Fruit fly (Drosophila melanogaster): ENCODE data around the gene lark.

lark gene

DNA sequence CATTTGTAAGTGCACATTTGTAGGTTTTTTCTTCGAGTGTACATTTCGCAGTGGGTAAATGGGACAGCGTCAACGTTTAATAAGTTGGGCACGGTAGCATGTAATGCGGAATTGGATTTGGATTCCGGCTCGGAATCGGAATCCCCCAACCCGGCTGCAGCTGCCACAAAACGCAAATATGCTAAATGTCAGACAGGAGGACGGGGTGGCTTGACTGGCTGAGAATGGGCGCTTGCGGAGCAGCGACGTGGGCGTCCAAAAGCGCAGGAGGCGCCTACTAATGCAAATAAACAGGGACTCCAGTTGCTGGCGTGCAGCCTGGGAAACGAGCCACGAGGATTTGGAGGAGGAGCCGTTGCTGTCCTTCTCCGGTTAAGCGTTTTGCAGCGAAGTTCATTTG lies 48.7 kb downstream of the lark start, which contains the start of gene CG8564:
Gene CG8564 (minus strand): TSS at position 101 of the 400 bp plus-strand sequence.
- no peak for TF ChIP-seq gl (tag; optimal IDR thresholded peaks at IDR 0.05)
- TF ChIP-seq rn (GFP tag; IDR thresholded peaks at IDR 0.05): no peak
- TF ChIP-seq Snoo (tag; optimal IDR thresholded peaks at IDR 0.05): no peak
- TF ChIP-seq CG34367 (tag; optimal IDR thresholded peaks at IDR 0.05): no peak
- TF ChIP-seq Ets98B (GFP tag; IDR thresholded peaks at IDR 0.05): no peak
- no peak for TF ChIP-seq CG17806 (tag; optimal IDR thresholded peaks at IDR 0.05)
- TF ChIP-seq CG8159 (tag; optimal IDR thresholded peaks at IDR 0.05): no peak
- TF ChIP-seq D1 (tag; optimal IDR thresholded peaks at IDR 0.05): no peak
- TF ChIP-seq fd96Ca (GFP tag; IDR thresholded peaks at IDR 0.05): no peak
- no peak for TF ChIP-seq CG14655 (GFP tag; optimal IDR thresholded peaks at IDR 0.05)
- TF ChIP-seq CG4496 (GFP tag; IDR thresholded peaks at IDR 0.05): no peak
- no peak for TF ChIP-seq CG32121 (GFP tag; IDR thresholded peaks at IDR 0.05)

DNA sequence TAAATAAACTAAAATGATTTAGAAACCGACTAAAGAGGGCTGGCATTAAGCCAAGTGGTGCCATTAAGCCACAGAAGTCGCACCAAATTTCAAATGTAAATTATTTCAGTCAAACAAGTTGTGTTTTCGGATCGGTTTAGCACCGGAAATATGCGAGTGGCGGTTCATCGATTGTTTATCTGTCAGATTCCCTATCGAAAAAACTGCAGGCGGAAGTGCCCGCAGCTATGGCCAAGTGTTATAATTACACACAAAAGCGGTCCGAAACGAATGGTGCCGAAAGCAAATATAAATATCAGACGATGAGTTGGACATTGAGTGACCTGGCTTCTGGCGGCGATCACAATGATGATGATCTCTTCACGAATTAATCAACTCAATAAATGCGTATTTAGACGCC lies 50.9 kb downstream of the lark start:
- TF ChIP-seq CG8301 (tag; optimal IDR thresholded peaks at IDR 0.05) (no peak), CG9948 (tag; optimal IDR thresholded peaks at IDR 0.05) (no peak), Pif1B (GFP tag; optimal IDR thresholded peaks at IDR 0.05) (no peak), gl (tag; optimal IDR thresholded peaks at IDR 0.05) (no peak), D1 (tag; optimal IDR thresholded peaks at IDR 0.05) (no peak), CG17806 (tag; optimal IDR thresholded peaks at IDR 0.05) (no peak), CG13204 (GFP tag; optimal IDR thresholded peaks at IDR 0.05) (no peak), Ets98B (GFP tag; IDR thresholded peaks at IDR 0.05) (no peak), rn (GFP tag; IDR thresholded peaks at IDR 0.05) (no peak), CG4496 (GFP tag; IDR thresholded peaks at IDR 0.05) (no peak), CG12605 (GFP tag; IDR thresholded peaks at IDR 0.05) (no peak), Snoo (tag; optimal IDR thresholded peaks at IDR 0.05) (no peak), CG15710 (tag; optimal IDR thresholded peaks at IDR 0.05) (no peak), CG10348 (GFP tag; IDR thresholded peaks at IDR 0.05) (no peak), CG32121 (GFP tag; IDR thresholded peaks at IDR 0.05) (no peak), CG34367 (tag; optimal IDR thresholded peaks at IDR 0.05) (no peak)

DNA sequence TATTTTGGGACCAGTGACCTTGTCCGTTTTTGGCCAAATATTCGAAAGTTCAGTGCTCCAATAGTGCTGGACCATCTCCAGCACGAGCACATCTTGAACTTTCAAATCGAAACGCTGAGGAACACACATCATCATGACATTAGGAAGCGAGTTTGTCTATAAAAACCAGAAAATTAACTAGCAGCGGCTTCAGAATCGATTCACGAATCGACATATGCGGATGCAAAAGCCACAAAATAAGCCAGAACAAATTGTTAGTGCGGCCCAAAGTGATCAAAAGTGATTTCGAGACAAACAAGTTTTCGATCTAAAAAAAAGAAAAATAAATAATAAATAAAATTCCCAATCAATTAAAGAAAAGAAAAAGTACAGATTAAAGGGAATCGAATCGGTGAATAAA lies 51.4 kb downstream of the lark start, which contains the start of gene CG8563:
Gene CG8563 (plus strand): TSS at position 301 of the 400 bp plus-strand sequence.
- TF ChIP-seq EcR (GFP tag; optimal IDR thresholded peaks at IDR 0.05) (no peak), CG10348 (GFP tag; IDR thresholded peaks at IDR 0.05) (no peak), CG4496 (GFP tag; IDR thresholded peaks at IDR 0.05) (no peak), CG9948 (tag; optimal IDR thresholded peaks at IDR 0.05) (no peak), CG13204 (GFP tag; optimal IDR thresholded peaks at IDR 0.05) (no peak), CG8159 (tag; optimal IDR thresholded peaks at IDR 0.05) (no peak), CG8301 (tag; optimal IDR thresholded peaks at IDR 0.05) (no peak), CG15710 (tag; optimal IDR thresholded peaks at IDR 0.05) (no peak), Snoo (tag; optimal IDR thresholded peaks at IDR 0.05) (no peak), CG17806 (tag; optimal IDR thresholded peaks at IDR 0.05) (no peak), gl (tag; optimal IDR thresholded peaks at IDR 0.05) (no peak), CG34367 (tag; optimal IDR thresholded peaks at IDR 0.05) (no peak), CG12605 (GFP tag; IDR thresholded peaks at IDR 0.05) (no peak), D1 (tag; optimal IDR thresholded peaks at IDR 0.05) (no peak)
